Worm (Caenorhabditis elegans): ENCODE results near the gene F21C10.3.

ce11 chrV:9155616-9156015 lies 27.7 kb downstream of the F21C10.3 start:
- TF ChIP-seq tra-4 (tag; optimal IDR thresholded peaks at IDR 0.05) (no peak), flt-1 (GFP tag; IDR thresholded peaks at IDR 0.05) (no peak), F13C5.2 (tag; optimal IDR thresholded peaks at IDR 0.05) (no peak), ama-1 (optimal IDR thresholded peaks at IDR 0.05) (no peak), scrt-1 (GFP tag; IDR thresholded peaks at IDR 0.05) (no peak), aly-1 (tag; optimal IDR thresholded peaks at IDR 0.05) (no peak)
